Fruit fly (Drosophila melanogaster): ENCODE results near the gene Kal1.

Kal1 gene

DNA sequence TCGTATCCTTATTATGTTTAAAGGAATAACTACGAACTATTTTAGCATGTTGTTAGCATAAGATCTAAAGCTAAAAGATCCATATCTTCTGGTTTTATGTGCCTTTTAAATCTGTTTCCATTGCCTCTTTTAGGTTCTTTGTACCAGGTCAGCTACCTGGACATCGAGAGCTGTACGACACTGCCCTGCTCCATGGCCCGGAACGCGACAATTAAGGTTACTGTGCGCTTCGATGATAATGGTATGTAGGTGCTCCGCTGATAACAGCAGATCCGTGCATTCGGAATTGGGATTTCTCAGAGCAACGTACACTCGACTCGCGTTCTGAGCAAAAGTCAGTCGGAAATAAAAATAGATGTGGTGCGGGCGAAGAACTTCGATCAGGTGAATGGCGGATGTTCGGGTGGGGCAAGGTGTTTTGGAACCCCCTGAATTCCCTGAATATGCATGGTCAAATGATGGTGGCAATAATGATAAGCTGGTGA lies 1.5 kb upstream of the Kal1 start:
- TF ChIP-seq tj (GFP tag; optimal IDR thresholded peaks at IDR 0.05) (no peak), CG1620 (GFP tag; optimal IDR thresholded peaks at IDR 0.05) (no peak), CG5204 (GFP tag; optimal IDR thresholded peaks at IDR 0.05) (no peak)

DNA sequence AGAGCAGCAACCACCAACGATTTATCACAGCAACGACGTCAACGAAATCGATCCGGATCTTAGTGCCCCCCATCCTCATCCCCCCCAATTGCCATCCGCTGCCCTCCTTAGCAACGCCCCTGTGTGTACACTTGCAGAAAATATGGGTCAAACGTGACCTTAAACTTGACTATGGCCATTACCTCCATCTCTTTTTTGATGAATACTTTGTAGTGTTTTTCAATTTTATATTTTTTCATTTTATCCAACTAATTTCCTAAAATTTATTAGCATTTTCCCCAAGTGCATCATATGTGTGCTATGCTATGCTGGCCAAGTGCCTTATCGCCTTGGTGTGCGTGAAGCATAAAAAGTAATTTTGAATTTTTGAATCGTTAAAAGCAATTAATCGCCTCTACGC lies 1.8 kb downstream of the Kal1 start:
- TF ChIP-seq kay (GFP tag; ENCODE audit: borderline replicate concordance) (no peak), CG14711 (tag; optimal IDR thresholded peaks at IDR 0.05) (no peak), CG11617 (GFP tag; optimal IDR thresholded peaks at IDR 0.05) (no peak), pad (GFP tag; optimal IDR thresholded peaks at IDR 0.05) (no peak), CG12768 (GFP tag; optimal IDR thresholded peaks at IDR 0.05) (no peak), Hr96 (GFP tag; optimal IDR thresholded peaks at IDR 0.05) (no peak), ovo (GFP tag; optimal IDR thresholded peaks at IDR 0.05) (no peak), cnc (optimal IDR thresholded peaks at IDR 0.05) (no peak), CG1620 (GFP tag; optimal IDR thresholded peaks at IDR 0.05) (no peak), CG7101 (tag; optimal IDR thresholded peaks at IDR 0.05) (no peak), Clk (GFP tag; optimal IDR thresholded peaks at IDR 0.05) (no peak), Crg-1 (GFP tag; optimal IDR thresholded peaks at IDR 0.05) (no peak), bab1 (GFP tag; optimal IDR thresholded peaks at IDR 0.05) (no peak)

- no peak for TF ChIP-seq cnc (optimal IDR thresholded peaks at IDR 0.05)
- no peak for TF ChIP-seq CG11617 (GFP tag; optimal IDR thresholded peaks at IDR 0.05)
- TF ChIP-seq CG5204 (GFP tag; optimal IDR thresholded peaks at IDR 0.05), result no peak
- TF ChIP-seq Clk (GFP tag; optimal IDR thresholded peaks at IDR 0.05), result no peak
- no peak for TF ChIP-seq CG7045 (GFP tag; optimal IDR thresholded peaks at IDR 0.05)
- no peak for TF ChIP-seq ovo (GFP tag; optimal IDR thresholded peaks at IDR 0.05)
- no peak for TF ChIP-seq kay (GFP tag; ENCODE audit: borderline replicate concordance)
- TF ChIP-seq Hr96 (GFP tag; optimal IDR thresholded peaks at IDR 0.05), result no peak
- TF ChIP-seq Crg-1 (GFP tag; optimal IDR thresholded peaks at IDR 0.05), result no peak
- no peak for TF ChIP-seq bab1 (GFP tag; optimal IDR thresholded peaks at IDR 0.05)
- TF ChIP-seq pad (GFP tag; optimal IDR thresholded peaks at IDR 0.05), result no peak
- no peak for TF ChIP-seq CG1620 (GFP tag; optimal IDR thresholded peaks at IDR 0.05)
- no peak for TF ChIP-seq CG33017 (tag; optimal IDR thresholded peaks at IDR 0.05)
- no peak for TF ChIP-seq CG12768 (GFP tag; optimal IDR thresholded peaks at IDR 0.05)
- TF ChIP-seq Mnt (GFP tag; optimal IDR thresholded peaks at IDR 0.05), result no peak
- no peak for TF ChIP-seq tj (GFP tag; optimal IDR thresholded peaks at IDR 0.05)
- TF ChIP-seq CG14711 (tag; optimal IDR thresholded peaks at IDR 0.05), result no peak
- TF ChIP-seq CG7101 (tag; optimal IDR thresholded peaks at IDR 0.05), result no peak
- TF ChIP-seq cic (GFP tag; optimal IDR thresholded peaks at IDR 0.05), result no peak
Measured at dm6 chr3R:24143372-24143771, 2.2 kb downstream of the Kal1 start.

DNA sequence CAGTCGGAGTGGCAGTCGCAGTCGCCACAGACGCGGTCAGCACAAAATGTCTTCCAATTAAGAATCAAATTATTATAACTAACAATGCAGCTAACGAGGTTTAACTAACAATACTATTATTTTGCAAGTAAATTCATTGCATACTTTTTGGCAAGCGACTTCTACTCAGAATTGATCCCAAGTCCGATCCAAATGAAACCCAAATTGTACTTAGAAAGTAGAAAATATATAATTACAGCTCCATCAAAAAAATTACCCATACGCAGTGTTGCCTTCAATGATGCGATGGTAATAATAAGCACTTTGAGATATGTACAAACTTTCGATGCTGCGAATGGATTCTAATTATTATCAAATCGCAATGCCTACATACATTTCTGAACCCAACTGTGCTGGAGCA lies 2.6 kb downstream of the Kal1 start:
- TF ChIP-seq CG7045 (GFP tag; optimal IDR thresholded peaks at IDR 0.05), result no peak
- TF ChIP-seq Mnt (GFP tag; optimal IDR thresholded peaks at IDR 0.05), result no peak
- TF ChIP-seq Hr96 (GFP tag; optimal IDR thresholded peaks at IDR 0.05), result no peak
- TF ChIP-seq bab1 (GFP tag; optimal IDR thresholded peaks at IDR 0.05), result no peak
- no peak for TF ChIP-seq CG7101 (tag; optimal IDR thresholded peaks at IDR 0.05)
- TF ChIP-seq toe (GFP tag; optimal IDR thresholded peaks at IDR 0.05), result no peak
- TF ChIP-seq Crg-1 (GFP tag; optimal IDR thresholded peaks at IDR 0.05), result no peak
- TF ChIP-seq CG14711 (tag; optimal IDR thresholded peaks at IDR 0.05), result no peak
- TF ChIP-seq CG33017 (tag; optimal IDR thresholded peaks at IDR 0.05), result no peak
- no peak for TF ChIP-seq cnc (optimal IDR thresholded peaks at IDR 0.05)
- TF ChIP-seq ovo (GFP tag; optimal IDR thresholded peaks at IDR 0.05), result no peak
- TF ChIP-seq kay (GFP tag; ENCODE audit: borderline replicate concordance), result no peak
- TF ChIP-seq CG11617 (GFP tag; optimal IDR thresholded peaks at IDR 0.05), result no peak
- TF ChIP-seq cic (GFP tag; optimal IDR thresholded peaks at IDR 0.05), result no peak
- no peak for TF ChIP-seq tj (GFP tag; optimal IDR thresholded peaks at IDR 0.05)
- TF ChIP-seq CG12768 (GFP tag; optimal IDR thresholded peaks at IDR 0.05), result no peak
- no peak for TF ChIP-seq CG5204 (GFP tag; optimal IDR thresholded peaks at IDR 0.05)

dm6 chr3R:24144542-24144941 lies 3.3 kb downstream of the Kal1 start:
- TF ChIP-seq CG7101 (tag; optimal IDR thresholded peaks at IDR 0.05) (no peak), CG12768 (GFP tag; optimal IDR thresholded peaks at IDR 0.05) (no peak), CG7045 (GFP tag; optimal IDR thresholded peaks at IDR 0.05) (no peak), ovo (GFP tag; optimal IDR thresholded peaks at IDR 0.05) (no peak), tj (GFP tag; optimal IDR thresholded peaks at IDR 0.05) (no peak), CG5204 (GFP tag; optimal IDR thresholded peaks at IDR 0.05) (no peak), kay (GFP tag; ENCODE audit: borderline replicate concordance) (no peak), toe (GFP tag; optimal IDR thresholded peaks at IDR 0.05) (no peak), cnc (optimal IDR thresholded peaks at IDR 0.05) (no peak), Hr96 (GFP tag; optimal IDR thresholded peaks at IDR 0.05) (no peak), Clk (GFP tag; optimal IDR thresholded peaks at IDR 0.05) (no peak), CG11617 (GFP tag; optimal IDR thresholded peaks at IDR 0.05) (no peak), cic (GFP tag; optimal IDR thresholded peaks at IDR 0.05) (no peak), pad (GFP tag; optimal IDR thresholded peaks at IDR 0.05) (no peak), CG33017 (tag; optimal IDR thresholded peaks at IDR 0.05) (no peak), CG14711 (tag; optimal IDR thresholded peaks at IDR 0.05) (no peak), Mnt (GFP tag; optimal IDR thresholded peaks at IDR 0.05) (no peak), Crg-1 (GFP tag; optimal IDR thresholded peaks at IDR 0.05) (no peak)

dm6 chr3R:24148838-24149237 lies 7.6 kb downstream of the Kal1 start, which contains the start of gene Slimp:
TSS of gene Slimp (minus strand) at chr3R:24148967.
- TF ChIP-seq toe (GFP tag; optimal IDR thresholded peaks at IDR 0.05) (peak; percentile 60), CG1620 (GFP tag; optimal IDR thresholded peaks at IDR 0.05) (peak; percentile 7), ovo (GFP tag; optimal IDR thresholded peaks at IDR 0.05) (no peak), bab1 (GFP tag; optimal IDR thresholded peaks at IDR 0.05) (peak; percentile 31), Clk (GFP tag; optimal IDR thresholded peaks at IDR 0.05) (no peak), CG11617 (GFP tag; optimal IDR thresholded peaks at IDR 0.05) (peak; percentile 61), CG14711 (tag; optimal IDR thresholded peaks at IDR 0.05) (peak; percentile 18), pad (GFP tag; optimal IDR thresholded peaks at IDR 0.05) (peak; percentile 3), Crg-1 (GFP tag; optimal IDR thresholded peaks at IDR 0.05) (peak; percentile 16), Hr96 (GFP tag; optimal IDR thresholded peaks at IDR 0.05) (no peak), CG5204 (GFP tag; optimal IDR thresholded peaks at IDR 0.05) (peak; percentile 66), kay (GFP tag; ENCODE audit: borderline replicate concordance) (no peak), CG7045 (GFP tag; optimal IDR thresholded peaks at IDR 0.05) (no peak), Mnt (GFP tag; optimal IDR thresholded peaks at IDR 0.05) (peak; percentile 18), CG7101 (tag; optimal IDR thresholded peaks at IDR 0.05) (peak; percentile 23), CG33017 (tag; optimal IDR thresholded peaks at IDR 0.05) (peak; percentile 22), cic (GFP tag; optimal IDR thresholded peaks at IDR 0.05) (no peak), CG12768 (GFP tag; optimal IDR thresholded peaks at IDR 0.05) (peak; percentile 3), cnc (optimal IDR thresholded peaks at IDR 0.05) (no peak), tj (GFP tag; optimal IDR thresholded peaks at IDR 0.05) (no peak)

All from whole organism, adult.